Worm (Caenorhabditis elegans) whole organism, L3 larva: Measurements from ENCODE around the gene myo-2.

ENCODE experiments used
- R02D3.7 ChIP-seq: fragments of 150-350 bp; optimal IDR thresholded peaks from 2 replicates; lab custom pipeline; 2014; ENCODE audit warnings: missing biosample characterization, missing genetic modification characterization
- ZK546.5 ChIP-seq: sonication (generic microtip); optimal IDR thresholded peaks from 2 replicates; lab custom pipeline; 2017; ENCODE audit warnings: missing biosample characterization, missing genetic modification characterization
- ama-1 ChIP-seq: fragments of 150-350 bp; optimal IDR thresholded peaks from 2 replicates; lab custom pipeline; 2018
- ceh-28 ChIP-seq: fragments of 150-350 bp; optimal IDR thresholded peaks from 2 replicates; lab custom pipeline; 2014; ENCODE audit warnings: missing biosample characterization, missing genetic modification reagents, missing genetic modification characterization
- ceh-9 ChIP-seq: sonication (generic microtip); optimal IDR thresholded peaks from 2 replicates; lab custom pipeline; 2018; ENCODE audit warnings: missing biosample characterization, missing genetic modification characterization
- daf-12 ChIP-seq: fragments of 150-350 bp; optimal IDR thresholded peaks from 2 replicates; lab custom pipeline; 2014; ENCODE audit warnings: missing biosample characterization, missing genetic modification reagents, missing genetic modification characterization
- egl-27 ChIP-seq: sonication (generic microtip); optimal IDR thresholded peaks from 4 replicates; lab custom pipeline; 2017; ENCODE audit warnings: missing biosample characterization, missing genetic modification reagents, missing genetic modification characterization
- elt-1 ChIP-seq: fragments of 150-350 bp; optimal IDR thresholded peaks from 2 replicates; lab custom pipeline; 2014; ENCODE audit warnings: missing biosample characterization, missing genetic modification characterization
- elt-2 ChIP-seq: sonication (generic microtip); optimal IDR thresholded peaks from 2 replicates; lab custom pipeline; 2016; ENCODE audit warnings: missing genetic modification reagents, mild to moderate bottlenecking, missing genetic modification characterization, missing compliant biosample characterization
- elt-3 ChIP-seq, 3 experiments: fragments of 150-350 bp in 1 of 3; sonication (generic microtip) in 2 of 3; optimal IDR thresholded peaks; 2 replicates in 2 of 3; 4 replicates in 1 of 3; lab custom pipeline; 2014 to 2017; ENCODE audit warnings: missing biosample characterization in 3 of 3, missing genetic modification characterization in 3 of 3
- fos-1 ChIP-seq: fragments of 150-350 bp; optimal IDR thresholded peaks from 2 replicates; lab custom pipeline; 2014; ENCODE audit warnings: missing biosample characterization, missing genetic modification characterization
- hmg-11 ChIP-seq: sonication (generic microtip); optimal IDR thresholded peaks from 2 replicates; lab custom pipeline; 2016; ENCODE audit warnings: missing genetic modification characterization, missing compliant biosample characterization
- lin-39 ChIP-seq: fragments of 150-350 bp; optimal IDR thresholded peaks from 2 replicates; lab custom pipeline; 2018; ENCODE audit warnings: missing biosample characterization, missing genetic modification reagents, missing genetic modification characterization
- lsy-12 ChIP-seq: sonication (generic microtip); optimal IDR thresholded peaks from 2 replicates; lab custom pipeline; 2016; ENCODE audit warnings: mild to moderate bottlenecking, missing genetic modification characterization, missing compliant biosample characterization
- mdl-1 ChIP-seq: fragments of 150-350 bp; optimal IDR thresholded peaks from 2 replicates; lab custom pipeline; 2014; ENCODE audit warnings: missing biosample characterization, missing genetic modification characterization
- nfya-1 ChIP-seq: sonication (generic microtip); optimal IDR thresholded peaks from 2 replicates; lab custom pipeline; 2017; ENCODE audit warnings: missing genetic modification characterization, mild to moderate bottlenecking, missing compliant biosample characterization, antibody characterized with exemption, moderate library complexity; ENCODE audit not compliant: insufficient read depth
- nhr-12 ChIP-seq: fragments of 150-350 bp; optimal IDR thresholded peaks from 2 replicates; lab custom pipeline; 2014; ENCODE audit warnings: missing biosample characterization, missing genetic modification characterization
- nhr-23 ChIP-seq: fragments of 150-350 bp; optimal IDR thresholded peaks from 2 replicates; lab custom pipeline; 2014; ENCODE audit warnings: missing biosample characterization, missing genetic modification reagents, missing genetic modification characterization
- nhr-237 ChIP-seq: fragments of 150-350 bp; optimal IDR thresholded peaks from 2 replicates; lab custom pipeline; 2014; ENCODE audit warnings: missing biosample characterization, missing genetic modification characterization
- nhr-25 ChIP-seq: sonication (generic microtip); optimal IDR thresholded peaks from 2 replicates; lab custom pipeline; 2017; ENCODE audit warnings: missing biosample characterization, missing genetic modification characterization
- nhr-28 ChIP-seq: fragments of 150-350 bp; optimal IDR thresholded peaks from 2 replicates; lab custom pipeline; 2014; ENCODE audit warnings: missing biosample characterization, missing genetic modification characterization
- nhr-67 ChIP-seq: fragments of 150-350 bp; optimal IDR thresholded peaks from 2 replicates; lab custom pipeline; 2014; ENCODE audit warnings: missing biosample characterization, missing genetic modification characterization
- nhr-76 ChIP-seq: fragments of 150-350 bp; sonication (generic microtip); optimal IDR thresholded peaks from 5 replicates; lab custom pipeline; 2014; ENCODE audit warnings: missing biosample characterization, missing genetic modification characterization
- nhr-77 ChIP-seq: fragments of 150-350 bp; optimal IDR thresholded peaks from 2 replicates; lab custom pipeline; 2014; ENCODE audit warnings: missing biosample characterization, missing genetic modification characterization
- pha-4 ChIP-seq: fragments of 150-350 bp; optimal IDR thresholded peaks from 2 replicates; lab custom pipeline; 2014; ENCODE audit warnings: missing biosample characterization, missing genetic modification reagents, missing genetic modification characterization
- pqm-1 ChIP-seq: fragments of 150-350 bp; optimal IDR thresholded peaks from 2 replicates; lab custom pipeline; 2017; ENCODE audit warnings: missing biosample characterization, missing genetic modification characterization, inconsistent platforms
- sea-2 ChIP-seq: fragments of 150-350 bp; sonication (generic microtip); optimal IDR thresholded peaks from 4 replicates; lab custom pipeline; 2014; ENCODE audit warnings: missing biosample characterization, missing genetic modification reagents, missing genetic modification characterization
- snpc-4 ChIP-seq: fragments of 150-350 bp; optimal IDR thresholded peaks from 2 replicates; lab custom pipeline; 2014; ENCODE audit warnings: missing biosample characterization, missing genetic modification characterization
- tbx-2 ChIP-seq: sonication (generic microtip); optimal IDR thresholded peaks from 2 replicates; lab custom pipeline; 2016; ENCODE audit warnings: mild to moderate bottlenecking, missing genetic modification characterization, missing compliant biosample characterization
- unc-39 ChIP-seq: sonication (generic microtip); optimal IDR thresholded peaks from 4 replicates; lab custom pipeline; 2017; ENCODE audit warnings: missing biosample characterization, missing genetic modification characterization
- unc-62 ChIP-seq: fragments of 150-350 bp; sonication (generic microtip); optimal IDR thresholded peaks from 4 replicates; lab custom pipeline; 2014; ENCODE audit warnings: missing biosample characterization, missing genetic modification reagents, missing genetic modification characterization
- zag-1 ChIP-seq: fragments of 150-350 bp; optimal IDR thresholded peaks from 2 replicates; lab custom pipeline; 2014; ENCODE audit warnings: missing biosample characterization, missing genetic modification characterization

Gene myo-2

DNA sequence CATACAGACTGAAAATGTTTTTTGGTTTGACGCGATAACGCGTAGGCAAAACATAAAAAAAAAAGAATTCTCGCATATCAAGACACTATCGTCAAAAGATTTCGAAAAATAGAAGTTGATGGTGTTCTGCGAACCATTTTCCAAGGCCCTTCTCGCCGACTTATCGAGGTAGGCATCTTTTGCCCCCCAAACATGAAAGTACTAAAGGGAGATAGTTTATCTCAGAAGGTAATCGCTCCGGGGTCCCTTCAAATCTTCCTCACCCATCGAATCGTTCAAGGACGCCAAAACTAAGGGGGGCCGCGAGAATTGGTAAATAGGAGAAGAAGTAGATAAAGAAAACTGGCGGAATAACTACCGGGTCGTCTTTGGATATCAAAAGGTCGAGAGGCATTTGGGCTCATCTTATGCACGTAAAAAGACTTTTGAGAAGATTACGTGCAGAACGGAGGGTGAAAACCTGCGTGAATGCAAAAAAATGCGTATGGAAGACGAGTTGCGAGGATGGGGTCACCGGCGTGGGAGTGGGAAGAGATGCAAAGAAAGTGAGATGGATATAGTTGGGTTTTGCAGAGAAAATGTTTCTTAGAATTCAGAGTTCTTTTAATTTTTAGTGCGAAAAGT lies 43.6 kb downstream of the myo-2 start:
- TF ChIP-seq fos-1 (no peak), elt-1 (peak; percentile 98), nhr-23 (tag; lab: Kevin White, UChicago) (peak; percentile 53), nhr-25 (tag; lab: Kevin White, UChicago) (peak; percentile 70)

DNA sequence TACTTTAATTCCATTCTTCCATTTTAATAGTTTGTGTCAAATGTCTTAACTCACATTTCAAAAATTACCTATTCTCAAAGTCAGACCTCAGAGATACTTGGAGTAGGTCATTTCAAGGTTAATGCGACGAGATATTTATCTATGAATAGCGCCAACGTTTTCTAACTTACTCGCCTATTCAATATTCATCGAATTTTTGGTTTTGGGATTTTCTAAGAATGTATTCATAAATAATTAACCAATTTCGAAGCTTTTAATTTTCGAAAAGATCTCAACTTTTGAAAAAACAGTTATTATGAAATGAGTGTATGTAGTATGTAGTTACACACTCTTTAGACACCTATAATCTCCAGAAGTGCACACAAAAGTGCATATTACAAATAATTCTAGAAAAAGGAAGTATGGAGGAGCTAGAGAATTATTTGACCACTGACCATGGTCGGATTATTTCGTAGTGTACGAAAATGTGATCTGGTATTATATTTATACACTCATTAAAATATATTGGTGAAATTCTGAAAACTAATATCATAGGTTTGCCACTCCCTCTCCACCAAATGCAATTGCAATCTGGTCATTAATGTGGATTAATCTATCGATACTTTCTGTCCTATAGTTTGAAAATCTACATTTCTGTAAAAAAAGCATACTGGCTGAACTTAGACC lies 44.7 kb downstream of the myo-2 start:
- TF ChIP-seq daf-12, result no peak
- peak; percentile 31 for TF ChIP-seq nhr-25 (tag; lab: Kevin White, UChicago)

DNA sequence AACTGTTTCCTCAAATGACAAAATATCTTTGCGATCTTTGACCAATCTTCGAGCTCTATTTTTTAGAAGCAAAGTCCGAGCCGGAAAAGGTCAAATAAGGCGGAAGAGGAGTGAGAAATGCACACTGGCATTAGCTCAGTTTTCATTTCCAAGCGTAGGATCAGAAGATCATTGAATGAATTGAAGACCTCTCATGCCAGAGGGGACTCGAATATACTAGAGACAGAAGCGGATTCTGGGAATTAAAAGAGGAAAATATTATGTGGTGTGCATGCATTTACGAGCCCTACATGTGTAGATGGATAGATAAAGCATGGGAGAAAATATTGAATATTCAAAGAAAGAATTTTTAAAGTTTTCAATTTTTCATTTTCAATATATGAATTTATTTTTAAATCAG lies 45.6 kb downstream of the myo-2 start:
- TF ChIP-seq nfya-1 (tag; lab: Kevin White, UChicago) (peak; percentile 10), lsy-12 (no peak), lin-39 (tag; lab: Kevin White, UChicago) (no peak)

DNA sequence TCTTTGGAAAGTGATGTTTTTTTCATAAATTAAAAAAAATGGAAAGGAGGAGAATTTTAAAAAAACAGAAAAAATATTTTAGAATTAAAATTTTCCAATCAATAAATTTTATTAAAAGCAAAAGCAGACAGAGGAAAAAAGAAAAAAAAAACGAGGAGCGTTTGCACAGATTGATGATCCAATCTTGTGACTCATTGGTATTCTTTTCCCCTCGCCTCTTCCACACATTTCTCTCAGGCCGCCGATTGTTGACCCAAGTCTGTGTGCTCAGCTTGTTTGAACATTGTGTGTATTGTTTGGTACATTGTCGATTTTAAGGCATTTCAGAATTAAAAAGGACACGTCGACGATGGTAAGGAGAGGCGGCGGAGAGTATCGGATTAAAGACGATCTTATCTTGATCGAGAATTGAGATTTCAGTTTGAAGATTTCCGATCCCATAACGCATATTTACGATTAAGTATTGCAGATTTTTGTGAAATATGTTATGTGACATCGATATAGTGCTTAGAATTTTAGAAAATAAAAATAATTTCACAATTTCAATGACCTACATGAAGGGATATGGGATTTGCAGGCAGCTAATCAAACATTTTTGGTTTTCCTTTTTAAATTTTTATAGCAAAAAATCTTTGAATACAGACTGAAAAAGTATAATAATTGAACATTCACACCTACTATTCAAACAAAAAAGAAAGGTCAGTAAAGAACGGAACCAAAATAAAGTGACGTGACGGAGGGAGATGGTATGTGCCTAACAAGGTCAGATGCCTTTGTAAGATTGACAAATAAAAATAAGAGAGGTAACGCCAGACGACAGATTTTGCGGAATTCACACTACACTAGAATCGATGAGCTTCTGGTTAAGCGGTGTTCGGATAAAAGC lies 48.0 kb downstream of the myo-2 start:
- TF ChIP-seq ceh-9 (tag; lab: Kevin White, UChicago), result no peak
- TF ChIP-seq nhr-77, result no peak
- no peak for TF ChIP-seq nhr-67 (tag; lab: Kevin White, UChicago)
- no peak for TF ChIP-seq daf-12
- TF ChIP-seq ceh-28, result no peak
- no peak for TF ChIP-seq R02D3.7 (tag; lab: Kevin White, UChicago)
- peak; percentile 31 for TF ChIP-seq nhr-23 (tag; lab: Kevin White, UChicago)
- peak; percentile 27 for TF ChIP-seq hmg-11 (tag; lab: Kevin White, UChicago)
- TF ChIP-seq egl-27, result peak; percentile 6
- TF ChIP-seq pha-4 (tag; lab: Kevin White, UChicago), result peak; percentile 91
- TF ChIP-seq elt-3 (tag; optimal IDR thresholded peaks at IDR 0.05; lab: Kevin White, UChicago), result no peak
- no peak for TF ChIP-seq nhr-12 (tag; lab: Kevin White, UChicago)
- peak; percentile 56 for TF ChIP-seq nhr-25 (tag; lab: Kevin White, UChicago)
- no peak for TF ChIP-seq lsy-12
- TF ChIP-seq nfya-1 (tag; lab: Kevin White, UChicago), result no peak
- TF ChIP-seq unc-39 (tag; lab: Kevin White, UChicago), result no peak
- TF ChIP-seq nhr-237 (tag; lab: Kevin White, UChicago), result no peak
- TF ChIP-seq nhr-28 (tag; lab: Kevin White, UChicago), result no peak
- TF ChIP-seq mdl-1 (tag; lab: Kevin White, UChicago), result no peak
- TF ChIP-seq elt-2 (tag; lab: Kevin White, UChicago), result no peak
- no peak for TF ChIP-seq pqm-1 (tag; lab: Kevin White, UChicago)
- no peak for TF ChIP-seq unc-62 (GFP tag; lab: Kevin White, UChicago)
- no peak for TF ChIP-seq snpc-4 (tag; lab: Kevin White, UChicago)
- peak; percentile 91 for TF ChIP-seq elt-1

DNA sequence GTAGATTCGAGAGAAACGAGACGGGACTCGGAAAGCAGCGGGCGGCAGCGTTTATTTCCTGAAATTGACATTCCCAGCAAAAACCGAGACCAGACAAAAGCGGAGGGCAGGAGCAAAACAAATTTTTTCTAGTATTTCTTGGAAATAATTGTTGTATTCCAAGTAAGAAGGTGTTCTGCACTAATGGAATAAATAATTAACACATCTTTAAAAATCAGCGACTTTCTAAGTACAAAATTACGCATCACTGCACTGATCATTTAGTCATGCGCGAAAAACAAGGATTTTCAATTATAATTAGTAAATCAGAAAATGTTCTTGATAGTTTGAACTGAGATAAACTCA lies 48.6 kb downstream of the myo-2 start:
- TF ChIP-seq zag-1 (tag; lab: Kevin White, UChicago) (no peak), nhr-76 (tag; lab: Kevin White, UChicago) (no peak), ZK546.5 (tag; lab: Kevin White, UChicago) (no peak), tbx-2 (no peak), ama-1 (lab: Kevin White, UChicago) (peak; percentile 47), sea-2 (GFP tag; lab: Kevin White, UChicago) (no peak), snpc-4 (tag; lab: Kevin White, UChicago) (no peak), pha-4 (tag; lab: Kevin White, UChicago) (no peak), nhr-12 (tag; lab: Kevin White, UChicago) (no peak)
- TF ChIP-seq, all 47 proteins: peak for 1
